Fruit fly (Drosophila melanogaster) whole organism, embryonic: ENCODE data around the gene CG15445.

Experiments used
- Blimp-1 ChIP-seq: fragments of 200-800 bp; sonication (Bioruptor generic); optimal IDR thresholded peaks from 3 replicates; lab custom pipeline; 2018; ENCODE audit warnings: missing biosample characterization, missing genetic modification characterization, mild to moderate bottlenecking, moderate library complexity, missing genetic modification reagents
- Bteb2 ChIP-seq: fragments of 200-800 bp; sonication (Bioruptor generic); optimal IDR thresholded peaks from 2 replicates; lab custom pipeline; 2016; ENCODE audit warnings: missing biosample characterization, missing genetic modification characterization
- CG10321 ChIP-seq: fragments of 200-800 bp; sonication (Bioruptor generic); IDR thresholded peaks from 2 replicates; pipeline ENCODE4 v1.3.6; 2022; ENCODE audit warnings: missing biosample characterization, missing genetic modification characterization
- CG10543 ChIP-seq: fragments of 200-800 bp; sonication (Bioruptor generic); optimal IDR thresholded peaks from 3 replicates; lab custom pipeline; 2017; ENCODE audit warnings: missing biosample characterization, mild to moderate bottlenecking, missing genetic modification characterization, moderate library complexity
- CG10654 ChIP-seq: fragments of 200-800 bp; sonication (Bioruptor generic); optimal IDR thresholded peaks from 2 replicates; lab custom pipeline; 2016; ENCODE audit warnings: missing biosample characterization, missing genetic modification characterization
- CG13624 ChIP-seq: fragments of 200-800 bp; sonication (Bioruptor generic); optimal IDR thresholded peaks from 2 replicates; lab custom pipeline; 2016; ENCODE audit warnings: missing biosample characterization, missing genetic modification characterization
- CG16863 ChIP-seq: fragments of 200-800 bp; sonication (Bioruptor generic); optimal IDR thresholded peaks from 3 replicates; lab custom pipeline; 2016; ENCODE audit warnings: missing biosample characterization, missing genetic modification characterization
- CG17361 ChIP-seq: fragments of 200-800 bp; sonication (Bioruptor generic); IDR thresholded peaks from 3 replicates; pipeline ENCODE4 v1.3.6; 2022; ENCODE audit warnings: missing biosample characterization, missing genetic modification characterization
- CG18619 ChIP-seq: fragments of 200-800 bp; sonication (Bioruptor generic); optimal IDR thresholded peaks from 3 replicates; lab custom pipeline; 2017; ENCODE audit warnings: missing biosample characterization, mild to moderate bottlenecking, missing genetic modification characterization
- CG32532 ChIP-seq: fragments of 200-800 bp; sonication (Bioruptor generic); IDR thresholded peaks from 2 replicates; pipeline ENCODE4 v1.3.6; 2022; ENCODE audit warnings: missing biosample characterization, missing genetic modification characterization
- CG34422 ChIP-seq: fragments of 200-800 bp; sonication (Bioruptor generic); IDR thresholded peaks from 3 replicates; pipeline ENCODE4 v1.3.6; 2022; ENCODE audit warnings: missing biosample characterization, missing genetic modification characterization
- CG4424 ChIP-seq: fragments of 200-800 bp; sonication (Bioruptor generic); optimal IDR thresholded peaks from 3 replicates; lab custom pipeline; 2016; ENCODE audit warnings: missing biosample characterization, missing genetic modification characterization
- CG6175 ChIP-seq: fragments of 200-800 bp; sonication (Bioruptor generic); IDR thresholded peaks from 3 replicates; pipeline ENCODE4 v1.3.6; 2022; ENCODE audit warnings: missing biosample characterization, missing genetic modification characterization
- CG6272 ChIP-seq: fragments of 200-800 bp; sonication (Bioruptor generic); IDR thresholded peaks from 2 replicates; pipeline ENCODE4 v1.3.6; 2022; ENCODE audit warnings: missing biosample characterization, missing genetic modification characterization
- CG6654 ChIP-seq: fragments of 200-800 bp; sonication (Bioruptor generic); optimal IDR thresholded peaks from 2 replicates; lab custom pipeline; 2017; ENCODE audit warnings: missing biosample characterization, mild to moderate bottlenecking, missing genetic modification characterization
- CG6689 ChIP-seq: fragments of 200-800 bp; sonication (Bioruptor generic); IDR thresholded peaks from 2 replicates; pipeline ENCODE4 v1.3.6; 2022; ENCODE audit warnings: missing biosample characterization, missing genetic modification characterization
- CG7786 ChIP-seq: fragments of 200-800 bp; sonication (Bioruptor generic); optimal IDR thresholded peaks from 2 replicates; lab custom pipeline; 2016; ENCODE audit warnings: missing biosample characterization, missing genetic modification characterization
- CG7839 ChIP-seq: fragments of 200-800 bp; sonication (Bioruptor generic); optimal IDR thresholded peaks from 3 replicates; lab custom pipeline; 2018; ENCODE audit warnings: missing biosample characterization, mild to moderate bottlenecking, missing genetic modification characterization, moderate library complexity
- CG8290 ChIP-seq, 3 experiments: fragments of 200-800 bp; sonication (Bioruptor generic); optimal IDR thresholded peaks; 2 replicates each; lab custom pipeline; 2016 to 2019; ENCODE audit warnings: missing biosample characterization in 3 of 3, missing genetic modification characterization in 3 of 3, mild to moderate bottlenecking in 2 of 3, moderate library complexity in 1 of 3
- CG9932 ChIP-seq: fragments of 200-800 bp; sonication (Bioruptor generic); IDR thresholded peaks from 2 replicates; pipeline ENCODE4 v1.3.6; 2022; ENCODE audit warnings: missing biosample characterization, missing genetic modification characterization
- Dek ChIP-seq: fragments of 200-800 bp; sonication (Bioruptor generic); optimal IDR thresholded peaks from 3 replicates; lab custom pipeline; 2019; ENCODE audit warnings: missing biosample characterization, mild to moderate bottlenecking, missing genetic modification characterization, moderate library complexity
- Dp ChIP-seq: fragments of 200-800 bp; sonication (Bioruptor generic); optimal IDR thresholded peaks from 2 replicates; lab custom pipeline; 2018; ENCODE audit warnings: missing biosample characterization, mild to moderate bottlenecking, missing genetic modification characterization, moderate library complexity
- Dref ChIP-seq: fragments of 200-800 bp; sonication (Bioruptor generic); IDR thresholded peaks from 2 replicates; pipeline ENCODE4 v1.3.6; 2022; ENCODE audit warnings: missing biosample characterization, missing genetic modification characterization
- Eip74EF ChIP-seq, 2 experiments: fragments of 200-800 bp in 1 of 2; fragments of >200 bp in 1 of 2; sonication (Bioruptor generic) in 1 of 2; optimal IDR thresholded peaks; 2 replicates each; lab custom pipeline; 2017 to 2019; ENCODE audit warnings: missing biosample characterization in 2 of 2, missing genetic modification characterization in 2 of 2, mild to moderate bottlenecking in 1 of 2, moderate library complexity in 1 of 2
- Jarid2 ChIP-seq: fragments of 200-800 bp; sonication (Bioruptor generic); optimal IDR thresholded peaks from 3 replicates; lab custom pipeline; 2017; ENCODE audit warnings: mild to moderate bottlenecking, missing biosample characterization, missing genetic modification reagents, missing genetic modification characterization
- Kr ChIP-seq: fragments of 200-800 bp; sonication (Bioruptor generic); optimal IDR thresholded peaks from 2 replicates; lab custom pipeline; 2017; ENCODE audit warnings: missing biosample characterization, mild to moderate bottlenecking, missing genetic modification characterization
- NC2β ChIP-seq: fragments of 200-800 bp; sonication (Bioruptor generic); optimal IDR thresholded peaks from 2 replicates; lab custom pipeline; 2016; ENCODE audit warnings: missing biosample characterization, missing genetic modification characterization
- Oaz ChIP-seq: fragments of 200-800 bp; sonication (Bioruptor generic); IDR thresholded peaks from 2 replicates; pipeline ENCODE4 v1.3.6; 2022; ENCODE audit warnings: missing biosample characterization, missing genetic modification characterization
- Pdp1 ChIP-seq, 2 experiments: fragments of 200-800 bp; sonication (Bioruptor generic); optimal IDR thresholded peaks; 3 replicates each; lab custom pipeline; 2016; ENCODE audit warnings: missing biosample characterization in 2 of 2, missing genetic modification characterization in 2 of 2, mild to moderate bottlenecking in 1 of 2, moderate library complexity in 1 of 2
- Ssrp ChIP-seq: fragments of 200-800 bp; sonication (Bioruptor generic); optimal IDR thresholded peaks from 2 replicates; lab custom pipeline; 2018; ENCODE audit warnings: missing biosample characterization, mild to moderate bottlenecking, missing genetic modification characterization, moderate library complexity
- ab ChIP-seq: fragments of 200-800 bp; sonication (Bioruptor generic); optimal IDR thresholded peaks from 2 replicates; lab custom pipeline; 2016; ENCODE audit warnings: missing biosample characterization, missing genetic modification characterization
- amos ChIP-seq: fragments of 200-800 bp; sonication (Bioruptor generic); IDR thresholded peaks from 2 replicates; pipeline ENCODE4 v1.3.6; 2022; ENCODE audit warnings: missing biosample characterization, missing genetic modification characterization; ENCODE audit not compliant: partially characterized antibody
- bcd ChIP-seq: fragments of 200-800 bp; sonication (Bioruptor generic); optimal IDR thresholded peaks from 2 replicates; lab custom pipeline; 2017; ENCODE audit warnings: missing biosample characterization, mild to moderate bottlenecking, missing genetic modification characterization
- bsh ChIP-seq, 2 experiments: fragments of 200-800 bp; sonication (Bioruptor generic); optimal IDR thresholded peaks; 2 replicates each; lab custom pipeline; 2017 to 2018; ENCODE audit warnings: mild to moderate bottlenecking in 2 of 2, missing biosample characterization in 2 of 2, missing genetic modification characterization in 2 of 2, moderate library complexity in 1 of 2
- croc ChIP-seq: fragments of 200-800 bp; sonication (Bioruptor generic); conservative IDR thresholded peaks from 3 replicates; pipeline ENCODE4 v1.3.6; 2022; ENCODE audit warnings: missing biosample characterization, missing genetic modification characterization
- dmrt99B ChIP-seq: fragments of 200-800 bp; sonication (Bioruptor generic); optimal IDR thresholded peaks from 2 replicates; lab custom pipeline; 2018; ENCODE audit warnings: missing biosample characterization, mild to moderate bottlenecking, missing genetic modification characterization, moderate library complexity
- eve ChIP-seq, 2 experiments: fragments of >200 bp; optimal IDR thresholded peaks; 2 replicates each; lab custom pipeline; 2017; ENCODE audit warnings: missing biosample characterization in 2 of 2, missing genetic modification characterization in 2 of 2
- ftz-f1 ChIP-seq: fragments of 200-800 bp; sonication (Bioruptor generic); optimal IDR thresholded peaks from 2 replicates; lab custom pipeline; 2016; ENCODE audit warnings: missing biosample characterization, missing genetic modification characterization
- jumu ChIP-seq: fragments of 200-800 bp; sonication (Bioruptor generic); optimal IDR thresholded peaks from 3 replicates; lab custom pipeline; 2016; ENCODE audit warnings: missing biosample characterization, missing genetic modification characterization
- pan ChIP-seq, 4 experiments: fragments of >200 bp in 3 of 4; fragments of 200-800 bp in 1 of 4; sonication (Bioruptor generic) in 1 of 4; optimal IDR thresholded peaks in 3 of 4; IDR thresholded peaks in 1 of 4; 2 replicates each; pipeline versions ENCODE4 v1.3.6 to Lab custom; 2017 to 2022; ENCODE audit warnings: missing biosample characterization in 2 of 4, missing genetic modification characterization in 2 of 4, mixed read lengths in 1 of 4
- pb ChIP-seq: fragments of 200-800 bp; sonication (Bioruptor generic); optimal IDR thresholded peaks from 3 replicates; lab custom pipeline; 2016; ENCODE audit warnings: missing biosample characterization, missing genetic modification characterization
- pros ChIP-seq: fragments of 200-800 bp; sonication (Bioruptor generic); optimal IDR thresholded peaks from 3 replicates; lab custom pipeline; 2019; ENCODE audit warnings: missing biosample characterization, mild to moderate bottlenecking, missing genetic modification characterization, moderate library complexity
- pzg ChIP-seq: fragments of 200-800 bp; sonication (Bioruptor generic); optimal IDR thresholded peaks from 3 replicates; lab custom pipeline; 2018; ENCODE audit warnings: missing biosample characterization, mild to moderate bottlenecking, missing genetic modification characterization, moderate library complexity
- repo ChIP-seq: fragments of 200-800 bp; sonication (Bioruptor generic); optimal IDR thresholded peaks from 2 replicates; lab custom pipeline; 2016; ENCODE audit warnings: missing biosample characterization, missing genetic modification characterization
- seq ChIP-seq: fragments of 200-800 bp; sonication (Bioruptor generic); IDR thresholded peaks from 2 replicates; pipeline ENCODE4 v1.3.6; 2022; ENCODE audit warnings: missing biosample characterization, missing genetic modification characterization
- slp2 ChIP-seq: fragments of 200-800 bp; sonication (Bioruptor generic); optimal IDR thresholded peaks from 2 replicates; lab custom pipeline; 2016; ENCODE audit warnings: missing biosample characterization, missing genetic modification characterization
- tx ChIP-seq: fragments of 200-800 bp; sonication (Bioruptor generic); optimal IDR thresholded peaks from 2 replicates; lab custom pipeline; 2016; ENCODE audit warnings: missing biosample characterization, missing genetic modification characterization
- zf30C ChIP-seq: fragments of 200-800 bp; sonication (Bioruptor generic); optimal IDR thresholded peaks from 3 replicates; lab custom pipeline; 2018; ENCODE audit warnings: missing biosample characterization, mild to moderate bottlenecking, missing genetic modification characterization

Gene CG15445

dm6 chrX:21124176-21124575 is 7.2 kb downstream of the CG15445 start (continued):
- TF ChIP-seq bcd = peak; percentile 61
- no peak for TF ChIP-seq tx (GFP tag; lab: Kevin White, UChicago)
- TF ChIP-seq CG7786 = peak; percentile 18
- TF ChIP-seq CG8290 (GFP tag; optimal IDR thresholded peaks at IDR 0.05; lab: Kevin White, UChicago) = peak; percentile 17
- peak in 1 of 2 experiments; percentile 60 for TF ChIP-seq CG8290 (tag; optimal IDR thresholded peaks at IDR 0.05; lab: Kevin White, UChicago)
- no peak for TF ChIP-seq pros (GFP tag; lab: Kevin White, UChicago)
- TF ChIP-seq croc (GFP tag; lab: Robert Waterston, UW) = no peak; the same call in 2 of the 3 replicates
- TF ChIP-seq pan (optimal IDR thresholded peaks at IDR 0.05; lab: Kevin White, UChicago) = no peak
- TF ChIP-seq pan (GFP tag; optimal IDR thresholded peaks at IDR 0.05 in 1 of 2, IDR thresholded peaks at IDR 0.05 in 1 of 2) = peak in 1 of 2 experiments; percentile 73
- no peak for TF ChIP-seq ftz-f1 (GFP tag; lab: Kevin White, UChicago)
- no peak for TF ChIP-seq repo (GFP tag; lab: Kevin White, UChicago)
- peak; percentile 26 for TF ChIP-seq jumu (GFP tag; lab: Kevin White, UChicago)
- TF ChIP-seq Kr = no peak
- no peak for TF ChIP-seq pzg
- TF ChIP-seq Ssrp = peak; percentile 68
- peak; percentile 64 for TF ChIP-seq CG9932 (GFP tag; lab: Robert Waterston, UW)
- TF ChIP-seq CG16863 (GFP tag; lab: Kevin White, UChicago) = peak; percentile 20
- no peak for TF ChIP-seq seq (GFP tag; lab: Robert Waterston, UW)
- peak; percentile 35 to 61 for TF ChIP-seq Pdp1 (GFP tag; optimal IDR thresholded peaks at IDR 0.05; lab: Kevin White, UChicago)
- peak; percentile 79 for TF ChIP-seq dmrt99B (tag; lab: Kevin White, UChicago)
- no peak for TF ChIP-seq CG10321 (GFP tag; lab: Robert Waterston, UW)
- TF ChIP-seq Eip74EF (GFP tag; optimal IDR thresholded peaks at IDR 0.05; lab: Kevin White, UChicago) = peak in 1 of 2 experiments; percentile 73
- TF ChIP-seq zf30C (GFP tag; lab: Kevin White, UChicago) = peak; percentile 58
- peak; percentile 56 for TF ChIP-seq CG18619 (GFP tag; lab: Kevin White, UChicago)
- peak; percentile 66 for TF ChIP-seq CG32532
- peak; percentile 35 for TF ChIP-seq NC2β (GFP tag; lab: Kevin White, UChicago)
- peak; percentile 22; the same call in 1 of the 2 replicates for TF ChIP-seq Oaz (GFP tag; lab: Robert Waterston, UW)
- TF ChIP-seq CG34422 (GFP tag; lab: Robert Waterston, UW) = no peak; the same call in 1 of the 3 replicates
- peak; percentile 96 for TF ChIP-seq Blimp-1 (GFP tag; lab: Kevin White, UChicago)
- TF ChIP-seq CG6175 (GFP tag; lab: Robert Waterston, UW) = 0 out of 3 replicates have a peak, but pooled peaks have one; percentile 18
- peak; percentile 39 for TF ChIP-seq CG13624
- TF ChIP-seq CG6689 = peak; percentile 75
- TF ChIP-seq slp2 (GFP tag; lab: Kevin White, UChicago) = peak; percentile 23
- TF ChIP-seq pb (GFP tag; lab: Kevin White, UChicago) = no peak
- TF ChIP-seq CG10654 (GFP tag; lab: Kevin White, UChicago) = peak; percentile 63
- TF ChIP-seq CG17361 = peak; percentile 83; the same call in 2 of the 3 replicates
- no peak for TF ChIP-seq Dref (GFP tag; lab: Robert Waterston, UW)
- peak; percentile 14 for TF ChIP-seq CG6654
- no peak for TF ChIP-seq CG10543 (GFP tag; lab: Kevin White, UChicago)
- no peak for TF ChIP-seq Dek (tag; lab: Kevin White, UChicago)
- TF ChIP-seq amos (GFP tag; lab: Robert Waterston, UW) = no peak
- TF ChIP-seq CG4424 (GFP tag; lab: Kevin White, UChicago) = peak; percentile 61
- peak in 1 of 2 experiments; percentile 83 for TF ChIP-seq eve (GFP tag; optimal IDR thresholded peaks at IDR 0.05; lab: Kevin White, UChicago)
- TF ChIP-seq Bteb2 (GFP tag; lab: Kevin White, UChicago) = peak; percentile 30
- TF ChIP-seq Dp (GFP tag; lab: Kevin White, UChicago) = no peak
- TF ChIP-seq CG6272 (GFP tag; lab: Robert Waterston, UW) = peak; percentile 51; the same call in 1 of the 2 replicates
- peak; percentile 0 for TF ChIP-seq Jarid2 (GFP tag; lab: Kevin White, UChicago)
- peak; percentile 84 for TF ChIP-seq CG7839 (tag; lab: Kevin White, UChicago)
- TF ChIP-seq bsh (GFP tag; optimal IDR thresholded peaks at IDR 0.05; lab: Kevin White, UChicago) = peak; percentile 10 to 82
- TF ChIP-seq ab (GFP tag; lab: Kevin White, UChicago) = no peak
